Worm (Caenorhabditis elegans): ENCODE data around the gene popl-1.
A peak's percentile ranks its signal among the peaks of the same experiment; 100 is the strongest.

The popl-1 gene

ce11 chrIII:6462610-6463009 is 31.9 kb upstream of the popl-1 start, which contains the start of gene T26A5.8 (continued):
- TF ChIP-seq ceh-32 (tag; optimal IDR thresholded peaks at IDR 0.05; ENCODE audit: poor library complexity): no peak
- no peak for TF ChIP-seq nhr-28 (tag; optimal IDR thresholded peaks at IDR 0.05)
- no peak for TF ChIP-seq zip-11 (GFP tag; IDR thresholded peaks at IDR 0.05)
- TF ChIP-seq skn-1 (tag; optimal IDR thresholded peaks at IDR 0.05): no peak
- TF ChIP-seq ctbp-1 (GFP tag; IDR thresholded peaks at IDR 0.05): no peak
- TF ChIP-seq hlh-30 (tag; optimal IDR thresholded peaks at IDR 0.05; ENCODE audit: insufficient read depth): no peak
- no peak for TF ChIP-seq vab-7 (GFP tag; IDR thresholded peaks at IDR 0.05)
- no peak for TF ChIP-seq R02D3.7 (tag; optimal IDR thresholded peaks at IDR 0.05)
- no peak for TF ChIP-seq mdt-29 (GFP tag; IDR thresholded peaks at IDR 0.05)
- peak; percentile 72; the same call in 1 of the 2 replicates for TF ChIP-seq Y75B8A.6 (GFP tag; IDR thresholded peaks at IDR 0.05)
- TF ChIP-seq egl-43 (GFP tag; IDR thresholded peaks at IDR 0.05): no peak
- TF ChIP-seq zag-1 (tag; optimal IDR thresholded peaks at IDR 0.05): no peak
- TF ChIP-seq daf-8 (GFP tag; IDR thresholded peaks at IDR 0.05): no peak
- TF ChIP-seq nhr-41 (GFP tag; IDR thresholded peaks at IDR 0.05): no peak
- TF ChIP-seq mdl-1 (tag; optimal IDR thresholded peaks at IDR 0.05): no peak
- no peak for TF ChIP-seq fos-1 (tag; optimal IDR thresholded peaks at IDR 0.05)
- no peak for TF ChIP-seq dve-1 (tag; optimal IDR thresholded peaks at IDR 0.05; ENCODE audit: insufficient read depth)
- peak; percentile 95 for TF ChIP-seq aha-1 (tag)
- no peak for TF ChIP-seq aly-2 (tag; optimal IDR thresholded peaks at IDR 0.05)
- no peak for TF ChIP-seq jun-1 (tag; optimal IDR thresholded peaks at IDR 0.05)
- no peak for TF ChIP-seq ZK337.2 (GFP tag; IDR thresholded peaks at IDR 0.05)
- TF ChIP-seq snpc-1.2 (GFP tag; IDR thresholded peaks at IDR 0.05): 0 out of 2 replicates have a peak, but pooled peaks have one; percentile 28
- TF ChIP-seq hlh-11 (tag; optimal IDR thresholded peaks at IDR 0.05): no peak
- TF ChIP-seq hmg-1.1 (GFP tag; IDR thresholded peaks at IDR 0.05): no peak
- TF ChIP-seq ceh-82 (tag; optimal IDR thresholded peaks at IDR 0.05): no peak
- TF ChIP-seq Y48G9A.11 (GFP tag; IDR thresholded peaks at IDR 0.05): peak; percentile 62
- no peak for TF ChIP-seq nhr-42 (GFP tag; IDR thresholded peaks at IDR 0.05)
- no peak for TF ChIP-seq ceh-44 (GFP tag; IDR thresholded peaks at IDR 0.05)
- TF ChIP-seq snpc-4 (tag; optimal IDR thresholded peaks at IDR 0.05): no peak
- TF ChIP-seq ceh-20 (GFP tag; IDR thresholded peaks at IDR 0.05): no peak
- TF ChIP-seq nhr-111 (GFP tag; optimal IDR thresholded peaks at IDR 0.05): no peak
- TF ChIP-seq nhr-48 (tag; optimal IDR thresholded peaks at IDR 0.05): no peak
- peak; percentile 52; the same call in 1 of the 2 replicates for TF ChIP-seq pha-4 (GFP tag; IDR thresholded peaks at IDR 0.05)
- no peak for TF ChIP-seq pha-4 (tag; optimal IDR thresholded peaks at IDR 0.05)
- peak; percentile 14 for TF ChIP-seq Y5F2A.4 (GFP tag; optimal IDR thresholded peaks at IDR 0.05)
- TF ChIP-seq ztf-7 (tag; optimal IDR thresholded peaks at IDR 0.05): no peak
- TF ChIP-seq unc-62 (GFP tag; optimal IDR thresholded peaks at IDR 0.05 in 1 of 2): peak in 1 of 2 experiments; percentile 33
- TF ChIP-seq unc-62 (tag; optimal IDR thresholded peaks at IDR 0.05): no peak
- TF ChIP-seq F26F4.8 (GFP tag; conservative IDR thresholded peaks at IDR 0.05): no peak
- peak; percentile 61 for TF ChIP-seq mep-1 (tag; optimal IDR thresholded peaks at IDR 0.05)
- no peak for TF ChIP-seq fkh-10 (GFP tag; optimal IDR thresholded peaks at IDR 0.05)
- TF ChIP-seq lir-3 (tag; optimal IDR thresholded peaks at IDR 0.05): no peak
- peak; percentile 43; the same call in 1 of the 2 replicates for TF ChIP-seq zfp-3 (GFP tag; conservative IDR thresholded peaks at IDR 0.05)
- TF ChIP-seq D1046.2 (GFP tag; IDR thresholded peaks at IDR 0.05): no peak
- TF ChIP-seq lin-1 (GFP tag; IDR thresholded peaks at IDR 0.05): 0 out of 2 replicates have a peak, but pooled peaks have one; percentile 7
- TF ChIP-seq ceh-28 (tag; optimal IDR thresholded peaks at IDR 0.05): no peak
- no peak for TF ChIP-seq nhr-11 (tag; optimal IDR thresholded peaks at IDR 0.05)
- TF ChIP-seq dmd-6 (GFP tag; IDR thresholded peaks at IDR 0.05): 0 out of 2 replicates have a peak, but pooled peaks have one; percentile 18
- TF ChIP-seq php-3 (GFP tag; IDR thresholded peaks at IDR 0.05): no peak
- TF ChIP-seq Y105C5A.15 (GFP tag; IDR thresholded peaks at IDR 0.05): no peak
- 0 out of 2 replicates have a peak, but pooled peaks have one; percentile 26 for TF ChIP-seq dmd-8 (GFP tag; IDR thresholded peaks at IDR 0.05)
- TF ChIP-seq sdz-12 (GFP tag; optimal IDR thresholded peaks at IDR 0.05): no peak
- no peak for TF ChIP-seq egl-27 (tag; optimal IDR thresholded peaks at IDR 0.05)

Data from whole organism, L4 larva.